Worm (Caenorhabditis elegans) whole organism, dauer: Measurements from ENCODE around the gene Y116A8C.10.

ENCODE experiments used
- unc-62 ChIP-seq: sonication (generic microtip); optimal IDR thresholded peaks from 2 replicates; lab custom pipeline; 2017; ENCODE audit warnings: missing biosample characterization, missing genetic modification reagents, missing genetic modification characterization

Y116A8C.10 gene

ce11 chrIV:16939001-16939400 is at the start of gene Y116A8C.10:
TSS of gene Y116A8C.10 (minus strand) at chrIV:16939101.
- no peak for TF ChIP-seq unc-62 (GFP tag; lab: Kevin White, UChicago)

- no peak for TF ChIP-seq unc-62 (GFP tag; lab: Kevin White, UChicago)
Observed at ce11 chrIV:16988397-16988796, 49.5 kb upstream of the Y116A8C.10 start, which contains the start of gene nccd-1. TSS of gene nccd-1 (plus strand) at chrIV:16988697.

ce11 chrIV:16970390-16970789 is 31.5 kb upstream of the Y116A8C.10 start, which contains the start of gene rom-3:
TSS of gene rom-3 (minus strand) at chrIV:16970490.
- TF ChIP-seq unc-62 (GFP tag; lab: Kevin White, UChicago), result no peak

- TF ChIP-seq unc-62 (GFP tag; lab: Kevin White, UChicago), result no peak
Observed at ce11 chrIV:16962445-16962844, 23.5 kb upstream of the Y116A8C.10 start.

ce11 chrIV:16952389-16952788 is 13.5 kb upstream of the Y116A8C.10 start:
- no peak for TF ChIP-seq unc-62 (GFP tag; lab: Kevin White, UChicago)

- TF ChIP-seq unc-62 (GFP tag; lab: Kevin White, UChicago), result no peak
Observed at ce11 chrIV:16949767-16950166, 10.9 kb upstream of the Y116A8C.10 start, which contains the start of gene rad-54.B. TSS of gene rad-54.B (plus strand) at chrIV:16950067.

ce11 chrIV:16946746-16947145 is 7.8 kb upstream of the Y116A8C.10 start, which contains the start of the genes Y116A8C.9 and arf-6:
TSS of gene Y116A8C.9 (minus strand) at chrIV:16946800.
TSS of gene arf-6 (plus strand) at chrIV:16947120.
- no peak for TF ChIP-seq unc-62 (GFP tag; lab: Kevin White, UChicago)

ce11 chrIV:16936053-16936452 is 2.8 kb downstream of the Y116A8C.10 start:
- TF ChIP-seq unc-62 (GFP tag; lab: Kevin White, UChicago), result no peak

ce11 chrIV:16931077-16931476 is 7.8 kb downstream of the Y116A8C.10 start, which contains the start of gene Y116A8C.49:
TSS of gene Y116A8C.49 (minus strand) at chrIV:16931177.
- no peak for TF ChIP-seq unc-62 (GFP tag; lab: Kevin White, UChicago)

ce11 chrIV:16926558-16926957 is 12.3 kb downstream of the Y116A8C.10 start:
- TF ChIP-seq unc-62 (GFP tag; lab: Kevin White, UChicago), result no peak

- TF ChIP-seq unc-62 (GFP tag; lab: Kevin White, UChicago), result no peak
Observed at ce11 chrIV:16925363-16925863, 13.5 kb downstream of the Y116A8C.10 start.

ce11 chrIV:16924092-16924491 is 14.8 kb downstream of the Y116A8C.10 start, which contains the start of gene nep-24:
TSS of gene nep-24 (plus strand) at chrIV:16924392.
- no peak for TF ChIP-seq unc-62 (GFP tag; lab: Kevin White, UChicago)

ce11 chrIV:16921999-16922398 is 16.9 kb downstream of the Y116A8C.10 start:
- no peak for TF ChIP-seq unc-62 (GFP tag; lab: Kevin White, UChicago)

ce11 chrIV:16920041-16920440 is 18.9 kb downstream of the Y116A8C.10 start, which contains the start of gene nep-23:
TSS of gene nep-23 (plus strand) at chrIV:16920341.
- TF ChIP-seq unc-62 (GFP tag; lab: Kevin White, UChicago), result no peak

- no peak for TF ChIP-seq unc-62 (GFP tag; lab: Kevin White, UChicago)
Observed at ce11 chrIV:16919212-16919775, 19.6 kb downstream of the Y116A8C.10 start, which contains the start of the genes Y116A8C.470 and Y116A8C.463. TSS of gene Y116A8C.470 (minus strand) at chrIV:16919312. TSS of gene Y116A8C.463 (plus strand) at chrIV:16919725.

- TF ChIP-seq unc-62 (GFP tag; lab: Kevin White, UChicago), result no peak
Observed at ce11 chrIV:16917831-16918429, 21.0 kb downstream of the Y116A8C.10 start, which contains the start of the genes Y116A8C.469 and Y116A8C.468. TSS of gene Y116A8C.469 (minus strand) at chrIV:16917931. TSS of gene Y116A8C.468 (plus strand) at chrIV:16918379.
